Worm (Caenorhabditis elegans) whole organism, L4 larva: ENCODE data around the gene lys-6.

Experiments used
- F10B5.3 ChIP-seq: sonication (generic microtip); optimal IDR thresholded peaks from 2 replicates; lab custom pipeline; 2016; ENCODE audit warnings: mild to moderate bottlenecking, missing genetic modification characterization, missing compliant biosample characterization
- F44E2.7 ChIP-seq: fragments of 200-800 bp; sonication (Bioruptor generic); IDR thresholded peaks from 2 replicates; pipeline ENCODE4 v2.1.2; 2022; ENCODE audit warnings: missing genetic modification characterization, missing compliant biosample characterization
- F49E8.2 ChIP-seq: sonication (generic microtip); optimal IDR thresholded peaks from 2 replicates; lab custom pipeline; 2016; ENCODE audit warnings: missing compliant biosample characterization, mild to moderate bottlenecking, missing genetic modification characterization, borderline replicate concordance
- T20F7.1 ChIP-seq: fragments of 200-800 bp; sonication (Bioruptor generic); optimal IDR thresholded peaks from 2 replicates; lab custom pipeline; 2018; ENCODE audit warnings: mild to moderate bottlenecking, missing genetic modification characterization, missing compliant biosample characterization
- T26A8.4 ChIP-seq: fragments of 200-800 bp; sonication (Bioruptor generic); IDR thresholded peaks from 2 replicates; pipeline ENCODE4 v1.3.6; 2022; ENCODE audit warnings: missing genetic modification characterization, missing compliant biosample characterization
- Y48G9A.11 ChIP-seq: fragments of 200-800 bp; sonication (Bioruptor generic); IDR thresholded peaks from 2 replicates; pipeline ENCODE4 v1.3.6; 2022; ENCODE audit warnings: missing genetic modification reagents, missing genetic modification characterization, missing compliant biosample characterization
- aha-1 ChIP-seq: fragments of 150-350 bp; peaks from one replicate; lab custom pipeline; 2014; ENCODE audit warnings: missing biosample characterization, missing genetic modification characterization
- arid-1 ChIP-seq: fragments of 200-800 bp; sonication (Bioruptor generic); conservative IDR thresholded peaks from 2 replicates; pipeline ENCODE4 v1.3.6; 2022; ENCODE audit warnings: missing genetic modification reagents, missing genetic modification characterization, missing compliant biosample characterization
- attf-4 ChIP-seq: sonication (generic microtip); optimal IDR thresholded peaks from 3 replicates; lab custom pipeline; 2017; ENCODE audit warnings: missing biosample characterization, missing genetic modification characterization
- cey-2 ChIP-seq: sonication (generic microtip); optimal IDR thresholded peaks from 3 replicates; lab custom pipeline; 2017; ENCODE audit warnings: missing genetic modification characterization, mild to moderate bottlenecking, missing compliant biosample characterization, antibody characterized with exemption, borderline replicate concordance; ENCODE audit not compliant: insufficient read depth
- daf-12 ChIP-seq: fragments of 150-350 bp; optimal IDR thresholded peaks from 2 replicates; lab custom pipeline; 2014; ENCODE audit warnings: missing biosample characterization, missing genetic modification reagents, missing genetic modification characterization
- daf-16 ChIP-seq, 3 experiments: sonication (generic microtip); optimal IDR thresholded peaks; 2 replicates each; lab custom pipeline; 2016 to 2017; ENCODE audit warnings: missing genetic modification characterization in 3 of 3, missing genetic modification reagents in 3 of 3, mild to moderate bottlenecking in 2 of 3, missing compliant biosample characterization in 2 of 3, missing biosample characterization in 1 of 3, moderate library complexity in 1 of 3
- dpl-1 ChIP-seq: fragments of 150-350 bp; optimal IDR thresholded peaks from 2 replicates; lab custom pipeline; 2014; ENCODE audit warnings: missing biosample characterization, missing genetic modification reagents, missing genetic modification characterization
- duxl-1 ChIP-seq: sonication (generic microtip); optimal IDR thresholded peaks from 2 replicates; lab custom pipeline; 2016; ENCODE audit warnings: mild to moderate bottlenecking, missing genetic modification characterization, moderate library complexity, missing compliant biosample characterization; ENCODE audit not compliant: poor library complexity
- dve-1 ChIP-seq: sonication (generic microtip); optimal IDR thresholded peaks from 2 replicates; lab custom pipeline; 2017; ENCODE audit warnings: antibody characterized with exemption, mild to moderate bottlenecking, missing genetic modification characterization, missing compliant biosample characterization; ENCODE audit not compliant: insufficient read depth
- egl-43 ChIP-seq: fragments of 200-800 bp; sonication (Bioruptor generic); IDR thresholded peaks from 2 replicates; pipeline ENCODE4 v1.3.6; 2022; ENCODE audit warnings: missing genetic modification reagents, missing genetic modification characterization, missing compliant biosample characterization
- hlh-11 ChIP-seq: fragments of 200-800 bp; sonication (Bioruptor generic); optimal IDR thresholded peaks from 2 replicates; lab custom pipeline; 2018; ENCODE audit warnings: mild to moderate bottlenecking, missing genetic modification characterization, missing compliant biosample characterization
- hlh-30 ChIP-seq: sonication (generic microtip); optimal IDR thresholded peaks from 2 replicates; lab custom pipeline; 2017; ENCODE audit warnings: antibody characterized with exemption, mild to moderate bottlenecking, missing genetic modification characterization, missing compliant biosample characterization; ENCODE audit not compliant: insufficient read depth
- hmg-1.1 ChIP-seq: fragments of 200-800 bp; sonication (Bioruptor generic); IDR thresholded peaks from 2 replicates; pipeline ENCODE4 v1.3.6; 2022; ENCODE audit warnings: missing genetic modification reagents, missing genetic modification characterization, missing compliant biosample characterization
- lin-38 ChIP-seq: fragments of 200-800 bp; sonication (Bioruptor generic); IDR thresholded peaks from 2 replicates; pipeline ENCODE4 v1.3.6; 2022; ENCODE audit warnings: missing genetic modification reagents, missing genetic modification characterization, missing compliant biosample characterization
- lir-3 ChIP-seq: sonication (generic microtip); optimal IDR thresholded peaks from 2 replicates; lab custom pipeline; 2016; ENCODE audit warnings: mild to moderate bottlenecking, missing genetic modification characterization, missing compliant biosample characterization
- madf-5 ChIP-seq, 2 experiments: fragments of 200-800 bp; sonication (Bioruptor generic); IDR thresholded peaks; 2 replicates each; pipeline ENCODE4 v1.3.6; 2022; ENCODE audit warnings: missing compliant biosample characterization in 2 of 2, missing genetic modification characterization in 2 of 2
- nhr-11 ChIP-seq: fragments of 150-350 bp; optimal IDR thresholded peaks from 2 replicates; lab custom pipeline; 2014; ENCODE audit warnings: missing biosample characterization, missing genetic modification characterization
- nhr-28 ChIP-seq: fragments of 150-350 bp; optimal IDR thresholded peaks from 2 replicates; lab custom pipeline; 2014; ENCODE audit warnings: missing biosample characterization, missing genetic modification characterization
- nhr-76 ChIP-seq: fragments of 150-350 bp; optimal IDR thresholded peaks from 2 replicates; lab custom pipeline; 2014; ENCODE audit warnings: missing biosample characterization, missing genetic modification characterization
- pqm-1 ChIP-seq: sonication (generic microtip); optimal IDR thresholded peaks from 2 replicates; lab custom pipeline; 2017; ENCODE audit warnings: missing biosample characterization, missing genetic modification characterization
- rbr-2 ChIP-seq: sonication (generic microtip); optimal IDR thresholded peaks from 2 replicates; lab custom pipeline; 2016; ENCODE audit warnings: missing genotype, missing genetic modification characterization, missing compliant biosample characterization
- set-16 ChIP-seq: fragments of 200-800 bp; sonication (Bioruptor generic); IDR thresholded peaks from 2 replicates; pipeline ENCODE4 v1.3.6; 2022; ENCODE audit warnings: missing genetic modification reagents, missing genetic modification characterization, missing compliant biosample characterization
- tag-97 ChIP-seq: fragments of 200-800 bp; sonication (Bioruptor generic); IDR thresholded peaks from 2 replicates; pipeline ENCODE4 v1.3.6; 2022; ENCODE audit warnings: missing genetic modification characterization, missing compliant biosample characterization
- tra-1 ChIP-seq: fragments of 200-800 bp; sonication (Bioruptor generic); IDR thresholded peaks from 2 replicates; pipeline ENCODE4 v1.3.6; 2022; ENCODE audit warnings: missing genetic modification reagents, missing genetic modification characterization, missing compliant biosample characterization
- vab-7 ChIP-seq: fragments of 200-800 bp; sonication (Bioruptor generic); IDR thresholded peaks from 2 replicates; pipeline ENCODE4 v1.3.6; 2022; ENCODE audit warnings: missing genetic modification reagents, missing genetic modification characterization, missing compliant biosample characterization
- zip-2 ChIP-seq: fragments of 150-350 bp; optimal IDR thresholded peaks from 2 replicates; lab custom pipeline; 2014; ENCODE audit warnings: missing biosample characterization, missing genetic modification characterization
- ztf-11 ChIP-seq: fragments of 150-350 bp; optimal IDR thresholded peaks from 2 replicates; lab custom pipeline; 2014; ENCODE audit warnings: missing biosample characterization, missing genetic modification characterization
- ztf-7 ChIP-seq: fragments of 150-350 bp; optimal IDR thresholded peaks from 2 replicates; lab custom pipeline; 2014; ENCODE audit warnings: missing biosample characterization, missing genetic modification characterization

Gene lys-6

ce11 chrIV:11582450-11583166 lies 45.1 kb downstream of the lys-6 start:
- TF ChIP-seq aha-1 (tag; lab: Kevin White, UChicago): peak; percentile 12
- TF ChIP-seq daf-16 (GFP tag; optimal IDR thresholded peaks at IDR 0.05; lab: Kevin White, UChicago): peak in 1 of 2 experiments; percentile 2
- TF ChIP-seq daf-16 (tag; optimal IDR thresholded peaks at IDR 0.05; lab: Kevin White, UChicago): peak; percentile 68
- no peak for TF ChIP-seq Y48G9A.11 (GFP tag; lab: Robert Waterston, UW)
- TF ChIP-seq ztf-11: no peak
- TF ChIP-seq pqm-1 (tag; lab: Kevin White, UChicago): peak; percentile 78
- TF ChIP-seq madf-5 (GFP tag; IDR thresholded peaks at IDR 0.05; lab: Robert Waterston, UW): no peak
- TF ChIP-seq set-16 (GFP tag; lab: Robert Waterston, UW): peak; percentile 84
- no peak for TF ChIP-seq nhr-11 (tag; lab: Kevin White, UChicago)
- peak; percentile 41 for TF ChIP-seq dve-1
- 0 out of 2 replicates have a peak, but pooled peaks have one; percentile 24 for TF ChIP-seq egl-43 (GFP tag; lab: Robert Waterston, UW)
- peak; percentile 58 for TF ChIP-seq nhr-28 (tag; lab: Kevin White, UChicago)
- peak; percentile 9 for TF ChIP-seq hlh-11 (tag; lab: Kevin White, UChicago)
- TF ChIP-seq hlh-30 (tag; lab: Kevin White, UChicago): no peak
- no peak for TF ChIP-seq lin-38 (GFP tag; lab: Robert Waterston, UW)
- no peak for TF ChIP-seq lir-3 (tag; lab: Kevin White, UChicago)

ce11 chrIV:11578492-11578891 lies 49.3 kb downstream of the lys-6 start, which contains the start of gene rib-1:
rib-1 (plus strand) TSS chrIV:11578792.
- TF ChIP-seq dpl-1 (no peak), nhr-76 (tag; lab: Kevin White, UChicago) (no peak), tra-1 (GFP tag; lab: Robert Waterston, UW) (no peak), cey-2 (tag; lab: Kevin White, UChicago) (no peak), arid-1 (no peak), daf-12 (tag; lab: Kevin White, UChicago) (no peak), hmg-1.1 (GFP tag; lab: Robert Waterston, UW) (no peak), F44E2.7 (GFP tag; lab: Robert Waterston, UW) (no peak), zip-2 (tag; lab: Kevin White, UChicago) (no peak), T26A8.4 (GFP tag; lab: Robert Waterston, UW) (no peak), F49E8.2 (tag; lab: Kevin White, UChicago) (no peak), ztf-7 (no peak), duxl-1 (tag; lab: Kevin White, UChicago) (no peak), attf-4 (tag; lab: Kevin White, UChicago) (no peak), tag-97 (GFP tag; lab: Robert Waterston, UW) (no peak), T20F7.1 (no peak), vab-7 (GFP tag; lab: Robert Waterston, UW) (no peak), rbr-2 (tag; lab: Kevin White, UChicago) (no peak), F10B5.3 (no peak)
